Worm (Caenorhabditis elegans) whole organism, mixed stage, embryonic: ENCODE measurements around the gene msp-63.

ENCODE experiments used
- blmp-1 ChIP-seq: fragments of 150-350 bp; optimal IDR thresholded peaks from 2 replicates; lab custom pipeline; 2014; ENCODE audit warnings: missing biosample characterization, missing genetic modification characterization
- ceh-39 ChIP-seq: fragments of 150-350 bp; optimal IDR thresholded peaks from 2 replicates; lab custom pipeline; 2014; ENCODE audit warnings: missing biosample characterization, missing genetic modification characterization
- ceh-83 ChIP-seq: fragments of 200-800 bp; sonication (Bioruptor generic); optimal IDR thresholded peaks from 2 replicates; lab custom pipeline; 2018; ENCODE audit warnings: mild to moderate bottlenecking, missing genetic modification characterization, missing compliant biosample characterization
- elt-1 ChIP-seq: sonication (generic microtip); optimal IDR thresholded peaks from 2 replicates; lab custom pipeline; 2017; ENCODE audit warnings: missing genetic modification characterization, mild to moderate bottlenecking, missing compliant biosample characterization, antibody characterized with exemption, moderate library complexity, borderline replicate concordance; ENCODE audit not compliant: insufficient read depth
- lin-13 ChIP-seq: fragments of 150-350 bp; optimal IDR thresholded peaks from 2 replicates; lab custom pipeline; 2014; ENCODE audit warnings: missing biosample characterization, missing genetic modification characterization
- lin-32 ChIP-seq: fragments of 200-800 bp; sonication (Bioruptor generic); optimal IDR thresholded peaks from 2 replicates; lab custom pipeline; 2018; ENCODE audit warnings: mild to moderate bottlenecking, missing genetic modification characterization, missing compliant biosample characterization
- lsy-2 ChIP-seq: fragments of 150-350 bp; optimal IDR thresholded peaks from 2 replicates; lab custom pipeline; 2014; ENCODE audit warnings: missing biosample characterization, missing genetic modification characterization
- nhr-12 ChIP-seq: fragments of 150-350 bp; optimal IDR thresholded peaks from 2 replicates; lab custom pipeline; 2014; ENCODE audit warnings: missing biosample characterization, missing genetic modification characterization
- nhr-237 ChIP-seq: fragments of 150-350 bp; optimal IDR thresholded peaks from 2 replicates; lab custom pipeline; 2014; ENCODE audit warnings: missing biosample characterization, missing genetic modification characterization
- snpc-4 ChIP-seq: fragments of 150-350 bp; optimal IDR thresholded peaks from 2 replicates; lab custom pipeline; 2014; ENCODE audit warnings: missing biosample characterization, missing genetic modification characterization
- sptf-1 ChIP-seq: sonication (generic microtip); optimal IDR thresholded peaks from 2 replicates; lab custom pipeline; 2017; ENCODE audit warnings: mild to moderate bottlenecking, missing genetic modification characterization, moderate library complexity, missing compliant biosample characterization
- unc-39 ChIP-seq: fragments of 150-350 bp; optimal IDR thresholded peaks from 2 replicates; lab custom pipeline; 2014; ENCODE audit warnings: missing biosample characterization, missing genetic modification characterization

DNA sequence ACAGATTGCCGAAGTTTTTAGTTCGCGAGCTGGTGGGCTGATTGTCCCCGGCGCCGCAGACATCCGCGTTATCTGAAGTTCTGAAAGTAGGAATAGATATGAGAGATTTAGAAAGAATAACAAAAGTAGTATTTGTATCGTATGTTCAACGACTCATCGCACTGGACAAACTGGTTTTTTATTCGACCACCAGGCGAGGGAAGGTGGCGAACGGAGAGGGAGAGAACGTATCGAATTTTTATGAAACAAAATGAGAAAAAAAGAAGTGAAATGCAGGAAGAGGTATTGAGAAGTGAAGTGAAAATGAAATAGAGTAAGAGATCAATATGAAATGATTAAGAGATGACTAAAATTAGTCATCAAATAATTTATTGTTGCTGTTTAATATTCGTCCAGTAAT, 30.1 kb upstream of the msp-63 start, which contains the start of gene tbc-2:
- TF ChIP-seq nhr-237 (tag; lab: Kevin White, UChicago) (no peak), snpc-4 (tag; lab: Kevin White, UChicago) (no peak), unc-39 (tag; lab: Kevin White, UChicago) (no peak), lin-13 (tag; lab: Kevin White, UChicago) (no peak), ceh-83 (no peak), ceh-39 (tag; lab: Kevin White, UChicago) (no peak), nhr-12 (tag; lab: Kevin White, UChicago) (no peak), sptf-1 (tag; lab: Kevin White, UChicago) (no peak), lsy-2 (tag; lab: Kevin White, UChicago) (no peak), blmp-1 (no peak), elt-1 (tag; lab: Kevin White, UChicago) (no peak), lin-32 (GFP tag; lab: Kevin White, UChicago) (no peak)
